Fruit fly (Drosophila melanogaster) whole organism, wandering third instar larva: ENCODE measurements around the gene Rsod.

Experiments
- Abd-B ChIP-seq: fragments of >200 bp; optimal IDR thresholded peaks from 2 replicates; lab custom pipeline; 2017; ENCODE audit warnings: missing biosample characterization, missing genetic modification characterization
- CG32264 ChIP-seq: fragments of 200-800 bp; sonication (Bioruptor generic); optimal IDR thresholded peaks from 2 replicates; lab custom pipeline; 2016; ENCODE audit warnings: missing biosample characterization, missing genetic modification characterization
- CG9705 ChIP-seq: fragments of 200-800 bp; sonication (Bioruptor generic); optimal IDR thresholded peaks from 2 replicates; lab custom pipeline; 2018; ENCODE audit warnings: missing biosample characterization, mild to moderate bottlenecking, missing genetic modification characterization
- CrebA ChIP-seq: fragments of 200-800 bp; sonication (Bioruptor generic); optimal IDR thresholded peaks from 2 replicates; lab custom pipeline; 2016; ENCODE audit warnings: missing biosample characterization, mild to moderate bottlenecking, missing genetic modification characterization, borderline replicate concordance
- Dfd ChIP-seq: fragments of >200 bp; optimal IDR thresholded peaks from 2 replicates; lab custom pipeline; 2017; ENCODE audit warnings: missing biosample characterization, missing genetic modification characterization
- Dif ChIP-seq: fragments of 200-275, 200-300 bp; sonication (Bioruptor generic); optimal IDR thresholded peaks from 2 replicates; lab custom pipeline; 2018; ENCODE audit warnings: missing biosample characterization, missing genetic modification characterization; ENCODE audit not compliant: partially characterized antibody
- GATAd ChIP-seq: sonication (Bioruptor generic); optimal IDR thresholded peaks from 2 replicates; lab custom pipeline; 2016; ENCODE audit warnings: missing biosample characterization, missing genetic modification characterization
- HLH106 ChIP-seq: fragments of 200-800 bp; optimal IDR thresholded peaks from 3 replicates; lab custom pipeline; 2019; ENCODE audit warnings: missing biosample characterization, mild to moderate bottlenecking, missing genetic modification characterization, moderate library complexity
- Hnf4 ChIP-seq: fragments of 200-800 bp; sonication (Bioruptor generic); optimal IDR thresholded peaks from 2 replicates; lab custom pipeline; 2016; ENCODE audit warnings: missing biosample characterization, mild to moderate bottlenecking, missing genetic modification characterization
- Hr78 ChIP-seq: fragments of >200 bp; optimal IDR thresholded peaks from 2 replicates; lab custom pipeline; 2017; ENCODE audit warnings: missing biosample characterization, missing genetic modification characterization
- Hr83 ChIP-seq: fragments of 200-300 bp; sonication (Bioruptor generic); optimal IDR thresholded peaks from 2 replicates; lab custom pipeline; 2016; ENCODE audit warnings: missing biosample characterization, mild to moderate bottlenecking, missing genetic modification characterization, moderate library complexity; ENCODE audit not compliant: poor library complexity, severe bottlenecking
- Jra ChIP-seq: sonication (Bioruptor generic); optimal IDR thresholded peaks from 2 replicates; lab custom pipeline; 2016; ENCODE audit warnings: missing biosample characterization, missing genetic modification characterization
- Mio ChIP-seq: sonication (Bioruptor generic); optimal IDR thresholded peaks from 2 replicates; lab custom pipeline; 2016; ENCODE audit warnings: missing biosample characterization, missing genetic modification characterization
- Myc ChIP-seq: fragments of >200 bp; optimal IDR thresholded peaks from 2 replicates; lab custom pipeline; 2017
- N ChIP-seq: fragments of >200 bp; optimal IDR thresholded peaks from 2 replicates; lab custom pipeline; 2018; ENCODE audit warnings: missing biosample characterization, missing external identifiers, missing genetic modification characterization
- OdsH ChIP-seq: fragments of 200-800 bp; sonication (Bioruptor generic); optimal IDR thresholded peaks from 2 replicates; lab custom pipeline; 2016; ENCODE audit warnings: missing biosample characterization, mild to moderate bottlenecking, missing genetic modification characterization
- Rel ChIP-seq, 2 experiments: fragments of 200-800 bp; sonication (Bioruptor generic) in 1 of 2; optimal IDR thresholded peaks; 2 replicates in 1 of 2; 3 replicates in 1 of 2; lab custom pipeline; 2016 to 2019; ENCODE audit warnings: mild to moderate bottlenecking in 2 of 2, missing biosample characterization in 2 of 2, missing genetic modification characterization in 2 of 2, moderate library complexity in 1 of 2
- Sp1 ChIP-seq: fragments of 200-800 bp; sonication (Bioruptor generic); optimal IDR thresholded peaks from 3 replicates; lab custom pipeline; 2019; ENCODE audit warnings: missing biosample characterization, mild to moderate bottlenecking, missing genetic modification characterization, moderate library complexity
- Vsx2 ChIP-seq: fragments of 200-300, 225-300 bp; sonication (Bioruptor generic); optimal IDR thresholded peaks from 2 replicates; lab custom pipeline; 2018; ENCODE audit warnings: missing biosample characterization, missing genetic modification characterization; ENCODE audit not compliant: partially characterized antibody
- br ChIP-seq: fragments of 200-800 bp; sonication (Bioruptor generic); optimal IDR thresholded peaks from 2 replicates; lab custom pipeline; 2016; ENCODE audit warnings: missing biosample characterization, missing genetic modification characterization
- brk ChIP-seq: fragments of 200-800 bp; sonication (Bioruptor generic); optimal IDR thresholded peaks from 2 replicates; lab custom pipeline; 2016; ENCODE audit warnings: missing biosample characterization, mild to moderate bottlenecking, missing genetic modification characterization
- dl ChIP-seq, 2 experiments: fragments of 175-275, 200-275 bp in 1 of 2; fragments of 200-275 bp in 1 of 2; sonication (Bioruptor generic); optimal IDR thresholded peaks; lab custom pipeline; 2018; ENCODE audit warnings: mild to moderate bottlenecking in 2 of 2, missing biosample characterization in 2 of 2, missing genetic modification characterization in 2 of 2, moderate library complexity in 2 of 2; ENCODE audit not compliant: partially characterized antibody in 2 of 2, insufficient read depth in 1 of 2
- dmrt93B ChIP-seq: fragments of 200-800 bp; sonication (Bioruptor generic); optimal IDR thresholded peaks from 2 replicates; lab custom pipeline; 2018; ENCODE audit warnings: missing biosample characterization, mild to moderate bottlenecking, missing genetic modification characterization
- dsf ChIP-seq: sonication (Bioruptor generic); optimal IDR thresholded peaks from 2 replicates; lab custom pipeline; 2016; ENCODE audit warnings: missing biosample characterization, missing genetic modification characterization, borderline replicate concordance
- ey ChIP-seq: fragments of 200-800 bp; sonication (Bioruptor generic); optimal IDR thresholded peaks from 2 replicates; lab custom pipeline; 2016; ENCODE audit warnings: missing biosample characterization, missing genetic modification characterization
- foxo ChIP-seq, 2 experiments: fragments of 200-800 bp; sonication (Bioruptor generic); optimal IDR thresholded peaks; 2 replicates in 1 of 2; 3 replicates in 1 of 2; lab custom pipeline; 2016 to 2017; ENCODE audit warnings: missing biosample characterization in 2 of 2, missing genetic modification characterization in 2 of 2
- fru ChIP-seq: fragments of 200-800 bp; sonication (Bioruptor generic); optimal IDR thresholded peaks from 3 replicates; lab custom pipeline; 2016; ENCODE audit warnings: missing biosample characterization, mild to moderate bottlenecking, missing genetic modification characterization
- h ChIP-seq: fragments of 200-800 bp; sonication (Bioruptor generic); optimal IDR thresholded peaks from 3 replicates; lab custom pipeline; 2016; ENCODE audit warnings: missing biosample characterization, mild to moderate bottlenecking, missing genetic modification characterization
- jim ChIP-seq: fragments of 175-275, 200-325 bp; sonication (Bioruptor generic); optimal IDR thresholded peaks from 2 replicates; lab custom pipeline; 2016; ENCODE audit warnings: missing biosample characterization, mild to moderate bottlenecking, missing genetic modification characterization
- lola ChIP-seq: fragments of >200 bp; optimal IDR thresholded peaks from 2 replicates; lab custom pipeline; 2017; ENCODE audit warnings: missing biosample characterization, missing genetic modification characterization
- pan ChIP-seq: fragments of >200 bp; optimal IDR thresholded peaks from 2 replicates; lab custom pipeline; 2017
- psq ChIP-seq: fragments of 200-800 bp; sonication (Bioruptor generic); optimal IDR thresholded peaks from 3 replicates; lab custom pipeline; 2017; ENCODE audit warnings: missing biosample characterization, mild to moderate bottlenecking, missing genetic modification characterization, moderate library complexity
- rgr ChIP-seq: fragments of 200-800 bp; sonication (Bioruptor generic); optimal IDR thresholded peaks from 3 replicates; lab custom pipeline; 2016; ENCODE audit warnings: missing biosample characterization, mild to moderate bottlenecking, missing genetic modification characterization
- sage ChIP-seq: fragments of 200-800 bp; sonication (Bioruptor generic); optimal IDR thresholded peaks from 2 replicates; lab custom pipeline; 2016; ENCODE audit warnings: missing biosample characterization, mild to moderate bottlenecking, missing genetic modification characterization
- sv ChIP-seq: fragments of 200-800 bp; sonication (Bioruptor generic); optimal IDR thresholded peaks from 3 replicates; lab custom pipeline; 2016; ENCODE audit warnings: missing biosample characterization, missing genetic modification characterization
- tai ChIP-seq: sonication (Bioruptor generic); optimal IDR thresholded peaks from 2 replicates; lab custom pipeline; 2016; ENCODE audit warnings: missing biosample characterization, missing genetic modification characterization
- usp ChIP-seq: fragments of >200 bp; optimal IDR thresholded peaks from 2 replicates; lab custom pipeline; 2017; ENCODE audit warnings: missing biosample characterization, missing genetic modification characterization
- woc ChIP-seq: sonication (Bioruptor generic); optimal IDR thresholded peaks from 2 replicates; lab custom pipeline; 2016; ENCODE audit warnings: missing biosample characterization, mild to moderate bottlenecking, missing genetic modification characterization

Rsod gene

dm6 chr3R:30170671-30171667 lies at the start of gene Rsod:
Rsod (minus strand) TSS chr3R:30171207.
- TF ChIP-seq GATAd (GFP tag; lab: Kevin White, UChicago): no peak
- no peak for TF ChIP-seq Myc (lab: Kevin White, UChicago)
- TF ChIP-seq lola: no peak
- peak; percentile 73 for TF ChIP-seq woc (GFP tag; lab: Kevin White, UChicago)
- no peak for TF ChIP-seq CrebA (GFP tag; lab: Kevin White, UChicago)
- TF ChIP-seq Mio: no peak
- TF ChIP-seq Dfd (GFP tag; lab: Kevin White, UChicago): no peak
- no peak for TF ChIP-seq Hr78 (GFP tag; lab: Kevin White, UChicago)
- peak; percentile 75 for TF ChIP-seq Hnf4 (GFP tag; lab: Kevin White, UChicago)
- TF ChIP-seq CG9705: no peak
- no peak for TF ChIP-seq tai (GFP tag; lab: Kevin White, UChicago)
- TF ChIP-seq sv: peak; percentile 27
- peak; percentile 4 for TF ChIP-seq dsf (GFP tag; lab: Kevin White, UChicago)
- TF ChIP-seq jim (GFP tag; lab: Kevin White, UChicago): no peak
- peak; percentile 86 for TF ChIP-seq HLH106 (tag; lab: Kevin White, UChicago)
- peak; percentile 80 for TF ChIP-seq h (GFP tag; lab: Kevin White, UChicago)
- TF ChIP-seq Abd-B (GFP tag; lab: Kevin White, UChicago): no peak
- no peak for TF ChIP-seq pan
- TF ChIP-seq Rel (GFP tag; optimal IDR thresholded peaks at IDR 0.05; lab: Kevin White, UChicago): peak; percentile 43
- TF ChIP-seq Rel (tag; optimal IDR thresholded peaks at IDR 0.05; lab: Kevin White, UChicago): no peak
- TF ChIP-seq brk: no peak
- TF ChIP-seq Dif (GFP tag; lab: Kevin White, UChicago): peak; percentile 43
- no peak for TF ChIP-seq usp (GFP tag; lab: Kevin White, UChicago)
- TF ChIP-seq Sp1 (GFP tag; lab: Kevin White, UChicago): peak; percentile 61
- peak; percentile 40 for TF ChIP-seq Vsx2 (GFP tag; lab: Kevin White, UChicago)
- TF ChIP-seq ey (GFP tag; lab: Kevin White, UChicago): peak; percentile 82
- TF ChIP-seq fru (GFP tag; lab: Kevin White, UChicago): peak; percentile 80
- peak; percentile 82 for TF ChIP-seq OdsH (GFP tag; lab: Kevin White, UChicago)
- no peak for TF ChIP-seq dl (GFP tag; optimal IDR thresholded peaks at IDR 0.05; lab: Kevin White, UChicago; ENCODE audit: insufficient read depth in 1 of 2, partially characterized antibody in 2 of 2)
- peak; percentile 62 for TF ChIP-seq CG32264 (GFP tag; lab: Kevin White, UChicago)
- peak; percentile 32 for TF ChIP-seq Hr83 (GFP tag; lab: Kevin White, UChicago)
- peak in 1 of 2 experiments; percentile 89 for TF ChIP-seq foxo (GFP tag; optimal IDR thresholded peaks at IDR 0.05; lab: Kevin White, UChicago)
- TF ChIP-seq Jra (GFP tag; lab: Kevin White, UChicago): peak; percentile 13
- TF ChIP-seq rgr (GFP tag; lab: Kevin White, UChicago): peak; percentile 86
- peak; percentile 59 for TF ChIP-seq sage (GFP tag; lab: Kevin White, UChicago)
- no peak for TF ChIP-seq N (GFP tag; lab: Kevin White, UChicago)
- TF ChIP-seq dmrt93B (GFP tag; lab: Kevin White, UChicago): peak; percentile 53
- TF ChIP-seq br (GFP tag; lab: Kevin White, UChicago): peak; percentile 70
- TF ChIP-seq psq (GFP tag; lab: Kevin White, UChicago): peak; percentile 91
- TF ChIP-seq, all 38 proteins: peak for 22

dm6 chr3R:30216210-30216609 lies 45.2 kb upstream of the Rsod start, which contains the start of gene CecC:
CecC (plus strand) TSS chr3R:30216484.
- TF ChIP-seq dmrt93B (GFP tag; lab: Kevin White, UChicago): no peak
- no peak for TF ChIP-seq Rel (GFP tag; optimal IDR thresholded peaks at IDR 0.05; lab: Kevin White, UChicago)
- peak; percentile 91 for TF ChIP-seq Rel (tag; optimal IDR thresholded peaks at IDR 0.05; lab: Kevin White, UChicago)
- no peak for TF ChIP-seq HLH106 (tag; lab: Kevin White, UChicago)
- TF ChIP-seq Sp1 (GFP tag; lab: Kevin White, UChicago): no peak
- TF ChIP-seq sv: no peak
- TF ChIP-seq dsf (GFP tag; lab: Kevin White, UChicago): no peak
- no peak for TF ChIP-seq rgr (GFP tag; lab: Kevin White, UChicago)
